Worm (Caenorhabditis elegans) whole organism, L1 larva: ENCODE results near the gene C54F6.20.

Source experiments
- C16A3.4 ChIP-seq: fragments of 150-350 bp; optimal IDR thresholded peaks from 2 replicates; lab custom pipeline; 2014; ENCODE audit warnings: missing biosample characterization, missing genetic modification characterization
- C34B4.2 ChIP-seq: sonication (generic microtip); optimal IDR thresholded peaks from 2 replicates; lab custom pipeline; 2017; ENCODE audit warnings: mild to moderate bottlenecking, missing genetic modification characterization, missing compliant biosample characterization
- F16B12.6 ChIP-seq: fragments of 150-350 bp; optimal IDR thresholded peaks from 2 replicates; lab custom pipeline; 2014; ENCODE audit warnings: missing biosample characterization, missing genetic modification characterization
- Y116A8C.19 ChIP-seq: sonication (generic microtip); optimal IDR thresholded peaks from 2 replicates; lab custom pipeline; 2016; ENCODE audit warnings: missing compliant biosample characterization, missing genetic modification characterization, borderline replicate concordance
- aha-1 ChIP-seq: fragments of 150-350 bp; optimal IDR thresholded peaks from 2 replicates; lab custom pipeline; 2014; ENCODE audit warnings: missing biosample characterization, missing genetic modification characterization
- blmp-1 ChIP-seq: fragments of 150-350 bp; optimal IDR thresholded peaks from 2 replicates; lab custom pipeline; 2014; ENCODE audit warnings: missing biosample characterization, missing genetic modification characterization
- ceh-8 ChIP-seq: fragments of 200-800 bp; sonication (Bioruptor generic); optimal IDR thresholded peaks from 2 replicates; lab custom pipeline; 2018; ENCODE audit warnings: mild to moderate bottlenecking, missing genetic modification characterization, moderate library complexity, missing compliant biosample characterization
- ceh-88 ChIP-seq: fragments of 200-800 bp; sonication (Bioruptor generic); IDR thresholded peaks from 2 replicates; pipeline ENCODE4 v1.3.6; 2022; ENCODE audit warnings: missing genetic modification characterization, missing compliant biosample characterization
- dsc-1 ChIP-seq: sonication (generic microtip); optimal IDR thresholded peaks from 2 replicates; lab custom pipeline; 2016; ENCODE audit warnings: mild to moderate bottlenecking, missing genetic modification characterization, missing compliant biosample characterization
- efl-3 ChIP-seq: fragments of 200-800 bp; sonication (Bioruptor generic); optimal IDR thresholded peaks from 2 replicates; lab custom pipeline; 2018; ENCODE audit warnings: mild to moderate bottlenecking, missing genetic modification characterization, missing compliant biosample characterization
- egl-27 ChIP-seq, 2 experiments: fragments of 150-350 bp in 1 of 2; sonication (generic microtip); optimal IDR thresholded peaks; 3 replicates each; lab custom pipeline; 2017 to 2018; ENCODE audit warnings: missing biosample characterization in 2 of 2, missing genetic modification characterization in 2 of 2, missing genetic modification reagents in 2 of 2
- elt-2 ChIP-seq: sonication (generic microtip); optimal IDR thresholded peaks from 2 replicates; lab custom pipeline; 2016; ENCODE audit warnings: missing genetic modification characterization, mild to moderate bottlenecking, inconsistent platforms, missing compliant biosample characterization, missing genetic modification reagents
- elt-3 ChIP-seq, 6 experiments: fragments of 150-350 bp in 1 of 6; sonication (generic microtip); optimal IDR thresholded peaks; 2 replicates each; lab custom pipeline; 2017 to 2018; ENCODE audit warnings: missing biosample characterization in 6 of 6, missing genetic modification characterization in 6 of 6, inconsistent platforms in 1 of 6
- fkh-10 ChIP-seq: sonication (generic microtip); optimal IDR thresholded peaks from 2 replicates; lab custom pipeline; 2017; ENCODE audit warnings: missing biosample characterization, missing genetic modification reagents, missing genetic modification characterization
- fos-1 ChIP-seq: fragments of 150-350 bp; optimal IDR thresholded peaks from 2 replicates; lab custom pipeline; 2014; ENCODE audit warnings: missing biosample characterization, missing genetic modification characterization
- hlh-17 ChIP-seq: fragments of 200-800 bp; sonication (Bioruptor generic); optimal IDR thresholded peaks from 2 replicates; lab custom pipeline; 2018; ENCODE audit warnings: missing genetic modification characterization, mild to moderate bottlenecking, missing compliant biosample characterization, moderate library complexity, borderline replicate concordance
- hlh-4 ChIP-seq: sonication (generic microtip); optimal IDR thresholded peaks from 2 replicates; lab custom pipeline; 2016; ENCODE audit warnings: mild to moderate bottlenecking, missing genetic modification characterization, missing compliant biosample characterization
- hpl-2 ChIP-seq: fragments of 150-350 bp; optimal IDR thresholded peaks from 2 replicates; lab custom pipeline; 2014; ENCODE audit warnings: missing biosample characterization, missing genetic modification reagents, missing genetic modification characterization
- irx-1 ChIP-seq: sonication (generic microtip); optimal IDR thresholded peaks from 2 replicates; lab custom pipeline; 2016; ENCODE audit warnings: missing genetic modification characterization, missing compliant biosample characterization
- isw-1 ChIP-seq: fragments of 200-800 bp; sonication (Bioruptor generic); IDR thresholded peaks from 2 replicates; pipeline ENCODE4 v1.3.6; 2022; ENCODE audit warnings: missing genetic modification characterization, missing compliant biosample characterization
- lin-13 ChIP-seq: fragments of 150-350 bp; optimal IDR thresholded peaks from 2 replicates; lab custom pipeline; 2014; ENCODE audit warnings: missing biosample characterization, missing genetic modification reagents, missing genetic modification characterization
- lin-14 ChIP-seq: fragments of 200-800 bp; sonication (Bioruptor generic); optimal IDR thresholded peaks from 2 replicates; lab custom pipeline; 2018; ENCODE audit warnings: mild to moderate bottlenecking, missing genetic modification characterization, moderate library complexity, missing compliant biosample characterization
- lin-15B ChIP-seq: fragments of 150-350 bp; sonication (generic microtip); optimal IDR thresholded peaks from 3 replicates; lab custom pipeline; 2014; ENCODE audit warnings: missing biosample characterization, missing genetic modification characterization
- lsy-2 ChIP-seq, 2 experiments: fragments of 150-350 bp; optimal IDR thresholded peaks; 2 replicates each; lab custom pipeline; 2014; ENCODE audit warnings: missing biosample characterization in 2 of 2, missing genetic modification characterization in 2 of 2
- mab-9 ChIP-seq: fragments of 200-800 bp; sonication (Bioruptor generic); IDR thresholded peaks from 2 replicates; pipeline ENCODE4 v1.3.6; 2022; ENCODE audit warnings: missing genetic modification reagents, missing genetic modification characterization, missing compliant biosample characterization
- mef-2 ChIP-seq: fragments of 150-350 bp; optimal IDR thresholded peaks from 2 replicates; lab custom pipeline; 2014; ENCODE audit warnings: missing biosample characterization, missing genetic modification characterization
- nhr-12 ChIP-seq: sonication (generic microtip); optimal IDR thresholded peaks from 2 replicates; lab custom pipeline; 2017; ENCODE audit warnings: missing biosample characterization, missing genetic modification characterization
- nhr-237 ChIP-seq: fragments of 150-350 bp; optimal IDR thresholded peaks from 2 replicates; lab custom pipeline; 2014; ENCODE audit warnings: missing biosample characterization, missing genetic modification characterization
- nhr-47 ChIP-seq: sonication (generic microtip); optimal IDR thresholded peaks from 2 replicates; lab custom pipeline; 2016; ENCODE audit warnings: mild to moderate bottlenecking, missing genetic modification characterization, moderate library complexity, missing compliant biosample characterization
- nhr-71 ChIP-seq: sonication (generic microtip); optimal IDR thresholded peaks from 2 replicates; lab custom pipeline; 2016; ENCODE audit warnings: mild to moderate bottlenecking, missing genetic modification characterization, moderate library complexity, missing compliant biosample characterization
- nhr-76 ChIP-seq: sonication (generic microtip); optimal IDR thresholded peaks from 2 replicates; lab custom pipeline; 2017; ENCODE audit warnings: missing biosample characterization, missing genetic modification characterization
- nhr-77 ChIP-seq: fragments of 150-350 bp; optimal IDR thresholded peaks from 2 replicates; lab custom pipeline; 2014; ENCODE audit warnings: missing biosample characterization, missing genetic modification characterization
- nhr-90 ChIP-seq: sonication (generic microtip); optimal IDR thresholded peaks from 2 replicates; lab custom pipeline; 2016; ENCODE audit warnings: mild to moderate bottlenecking, missing genetic modification characterization, missing compliant biosample characterization; ENCODE audit not compliant: poor library complexity
- pag-3 ChIP-seq: sonication (generic microtip); optimal IDR thresholded peaks from 2 replicates; lab custom pipeline; 2017; ENCODE audit warnings: missing genetic modification characterization, mild to moderate bottlenecking, missing compliant biosample characterization, antibody characterized with exemption, borderline replicate concordance; ENCODE audit not compliant: insufficient read depth
- pqm-1 ChIP-seq: sonication (generic microtip); optimal IDR thresholded peaks from 3 replicates; lab custom pipeline; 2017; ENCODE audit warnings: missing biosample characterization, missing genetic modification characterization
- rnt-1 ChIP-seq: sonication (generic microtip); optimal IDR thresholded peaks from 2 replicates; lab custom pipeline; 2016; ENCODE audit warnings: mild to moderate bottlenecking, missing genetic modification characterization, moderate library complexity, missing compliant biosample characterization
- snpc-4 ChIP-seq: fragments of 150-350 bp; optimal IDR thresholded peaks from 2 replicates; lab custom pipeline; 2014; ENCODE audit warnings: missing biosample characterization, missing genetic modification characterization
- snu-23 ChIP-seq: sonication (generic microtip); optimal IDR thresholded peaks from 2 replicates; lab custom pipeline; 2016; ENCODE audit warnings: missing genetic modification characterization, missing compliant biosample characterization
- sptf-1 ChIP-seq: fragments of 150-350 bp; optimal IDR thresholded peaks from 2 replicates; lab custom pipeline; 2014; ENCODE audit warnings: missing biosample characterization, missing genetic modification characterization
- sup-37 ChIP-seq: fragments of 200-800 bp; sonication (Bioruptor generic); optimal IDR thresholded peaks from 2 replicates; lab custom pipeline; 2018; ENCODE audit warnings: mild to moderate bottlenecking, missing genetic modification characterization, missing compliant biosample characterization
- swsn-7 ChIP-seq: sonication (generic microtip); optimal IDR thresholded peaks from 2 replicates; lab custom pipeline; 2016; ENCODE audit warnings: missing genetic modification characterization, missing compliant biosample characterization
- unc-62 ChIP-seq: fragments of 150-350 bp; optimal IDR thresholded peaks from 2 replicates; lab custom pipeline; 2014; ENCODE audit warnings: missing biosample characterization, missing genetic modification reagents, missing genetic modification characterization
- vab-15 ChIP-seq: sonication (generic microtip); optimal IDR thresholded peaks from 2 replicates; lab custom pipeline; 2017; ENCODE audit warnings: missing genotype, mild to moderate bottlenecking, missing genetic modification characterization, missing compliant biosample characterization
- zag-1 ChIP-seq: fragments of 150-350 bp; optimal IDR thresholded peaks from 2 replicates; lab custom pipeline; 2014; ENCODE audit warnings: missing biosample characterization, missing genetic modification characterization

Gene C54F6.20

DNA sequence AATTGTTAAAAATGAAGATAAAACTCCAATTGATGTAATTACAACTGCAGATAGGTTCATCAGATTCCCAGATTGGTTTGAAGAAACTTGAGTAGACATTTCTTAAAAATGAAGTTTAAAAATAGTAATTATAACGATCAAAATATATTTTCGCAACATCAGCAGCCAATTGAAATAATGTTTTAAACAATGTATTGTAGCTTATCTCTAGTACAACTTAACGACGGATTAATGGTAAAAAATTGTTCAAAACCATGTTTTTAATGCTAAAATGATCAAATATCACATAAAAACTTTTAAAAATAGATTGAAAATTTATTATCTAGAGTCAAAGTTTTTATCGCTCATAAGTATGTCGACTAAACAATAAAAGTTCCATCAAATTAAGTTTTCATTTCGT is 29.4 kb upstream of the C54F6.20 start, which contains the start of gene srbc-11:
Gene srbc-11, minus strand, starts transcription at position 101 of the 400 bp plus-strand sequence.
- TF ChIP-seq nhr-77, result no peak
- no peak for TF ChIP-seq pqm-1 (tag; lab: Kevin White, UChicago)
- no peak for TF ChIP-seq rnt-1 (tag; lab: Kevin White, UChicago)
- no peak for TF ChIP-seq nhr-12 (tag; lab: Kevin White, UChicago)
- no peak for TF ChIP-seq lin-13 (GFP tag; lab: Kevin White, UChicago)

ce11 chrV:7497440-7497839 is 27.1 kb upstream of the C54F6.20 start, which contains the start of gene srh-79:
TSS of gene srh-79 (plus strand) at chrV:7497740.
- TF ChIP-seq lin-15B (tag; lab: Kevin White, UChicago) (no peak), elt-3 (tag; optimal IDR thresholded peaks at IDR 0.05; lab: Kevin White, UChicago) (no peak), C34B4.2 (tag; lab: Kevin White, UChicago) (no peak), ceh-88 (no peak), vab-15 (tag; lab: Kevin White, UChicago) (no peak), snpc-4 (no peak), dsc-1 (tag; lab: Kevin White, UChicago) (no peak), fkh-10 (GFP tag; lab: Kevin White, UChicago) (no peak), F16B12.6 (tag; lab: Kevin White, UChicago) (no peak), mef-2 (tag; lab: Kevin White, UChicago) (no peak), pag-3 (tag; lab: Kevin White, UChicago) (no peak), isw-1 (GFP tag; lab: Robert Waterston, UW) (no peak), lin-14 (GFP tag; lab: Kevin White, UChicago) (no peak), ceh-8 (GFP tag; lab: Kevin White, UChicago) (no peak), efl-3 (GFP tag; lab: Kevin White, UChicago) (no peak), nhr-237 (no peak), aha-1 (tag; lab: Kevin White, UChicago) (no peak), nhr-90 (tag; lab: Kevin White, UChicago) (no peak)

DNA sequence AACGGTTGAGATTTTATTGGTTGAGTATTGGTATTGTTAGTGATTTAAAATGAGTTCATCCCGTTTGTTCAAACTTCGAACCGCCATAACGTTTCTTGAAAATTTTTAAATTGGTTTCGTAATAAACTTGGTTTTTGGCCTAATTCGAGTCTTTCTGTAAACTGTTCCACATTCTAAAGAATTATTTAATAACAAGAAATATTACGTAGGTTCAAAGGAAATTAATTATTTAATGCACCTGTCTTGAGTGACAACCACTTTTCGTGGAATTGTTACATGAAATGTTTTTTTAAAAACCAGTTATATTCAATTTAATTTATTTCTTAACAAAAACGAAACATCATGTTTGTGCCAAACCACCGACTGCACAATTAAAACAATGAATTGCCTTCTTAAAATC is 23.4 kb upstream of the C54F6.20 start:
- TF ChIP-seq hlh-4 (tag; lab: Kevin White, UChicago), result peak; percentile 96
- no peak for TF ChIP-seq unc-62
- peak; percentile 40 for TF ChIP-seq nhr-71 (tag; lab: Kevin White, UChicago)
- TF ChIP-seq nhr-47, result peak; percentile 25

- TF ChIP-seq hlh-17 (no peak), hlh-4 (tag; lab: Kevin White, UChicago) (no peak), hpl-2 (GFP tag; lab: Kevin White, UChicago) (no peak), sptf-1 (tag; lab: Kevin White, UChicago) (no peak)
Observed at ce11 chrV:7504271-7504670, 20.3 kb upstream of the C54F6.20 start, which contains the start of gene srh-229. TSS of gene srh-229 (minus strand) at chrV:7504371.

- TF ChIP-seq fos-1 (tag; lab: Kevin White, UChicago), result no peak
- no peak for TF ChIP-seq Y116A8C.19 (tag; lab: Kevin White, UChicago)
- TF ChIP-seq dsc-1 (tag; lab: Kevin White, UChicago), result no peak
- no peak for TF ChIP-seq egl-27 (tag; optimal IDR thresholded peaks at IDR 0.05; lab: Kevin White, UChicago)
- TF ChIP-seq elt-3 (tag; optimal IDR thresholded peaks at IDR 0.05; lab: Kevin White, UChicago), result no peak
- no peak for TF ChIP-seq hlh-4 (tag; lab: Kevin White, UChicago)
- no peak for TF ChIP-seq pag-3 (tag; lab: Kevin White, UChicago)
- TF ChIP-seq blmp-1, result no peak
- TF ChIP-seq C16A3.4 (tag; lab: Kevin White, UChicago), result no peak
- no peak for TF ChIP-seq sup-37 (GFP tag; lab: Kevin White, UChicago)
- no peak for TF ChIP-seq fkh-10 (GFP tag; lab: Kevin White, UChicago)
- no peak for TF ChIP-seq hlh-17
- no peak for TF ChIP-seq mab-9 (GFP tag; lab: Robert Waterston, UW)
- TF ChIP-seq elt-2 (tag; lab: Kevin White, UChicago), result no peak
- no peak for TF ChIP-seq nhr-77
- peak; percentile 47 for TF ChIP-seq snu-23 (GFP tag; lab: Kevin White, UChicago)
- TF ChIP-seq lsy-2 (tag; optimal IDR thresholded peaks at IDR 0.05; lab: Kevin White, UChicago), result peak in 1 of 2 experiments; percentile 27
- no peak for TF ChIP-seq irx-1 (tag; lab: Kevin White, UChicago)
- TF ChIP-seq nhr-237, result no peak
- no peak for TF ChIP-seq zag-1
- TF ChIP-seq nhr-76, result no peak
- TF ChIP-seq rnt-1 (tag; lab: Kevin White, UChicago), result peak; percentile 35
- TF ChIP-seq aha-1 (tag; lab: Kevin White, UChicago), result no peak
- no peak for TF ChIP-seq lin-14 (GFP tag; lab: Kevin White, UChicago)
- no peak for TF ChIP-seq swsn-7
Observed at ce11 chrV:7506207-7506606, 18.3 kb upstream of the C54F6.20 start.
